Worm (Caenorhabditis elegans) whole organism, mixed stage, embryonic: ENCODE measurements around the gene F59B1.2.

ENCODE experiments used
- bed-3 ChIP-seq: fragments of 200-800 bp; sonication (Bioruptor generic); optimal IDR thresholded peaks from 3 replicates; lab custom pipeline; 2018; ENCODE audit warnings: mild to moderate bottlenecking, missing genetic modification characterization, moderate library complexity, missing compliant biosample characterization
- blmp-1 ChIP-seq: fragments of 150-350 bp; optimal IDR thresholded peaks from 2 replicates; lab custom pipeline; 2014; ENCODE audit warnings: missing biosample characterization, missing genetic modification characterization
- ceh-43 ChIP-seq: fragments of 200-800 bp; sonication (Bioruptor generic); optimal IDR thresholded peaks from 2 replicates; lab custom pipeline; 2018; ENCODE audit warnings: mild to moderate bottlenecking, missing genetic modification characterization, moderate library complexity, missing compliant biosample characterization
- ceh-83 ChIP-seq: fragments of 200-800 bp; sonication (Bioruptor generic); optimal IDR thresholded peaks from 2 replicates; lab custom pipeline; 2018; ENCODE audit warnings: mild to moderate bottlenecking, missing genetic modification characterization, missing compliant biosample characterization
- ces-1 ChIP-seq: fragments of 150-350 bp; optimal IDR thresholded peaks from 2 replicates; lab custom pipeline; 2014; ENCODE audit warnings: missing biosample characterization, missing genetic modification reagents, missing genetic modification characterization
- cnd-1 ChIP-seq: fragments of 200-800 bp; sonication (Bioruptor generic); optimal IDR thresholded peaks from 2 replicates; lab custom pipeline; 2018; ENCODE audit warnings: mild to moderate bottlenecking, missing genetic modification characterization, missing compliant biosample characterization
- drap-1 ChIP-seq: fragments of 200-800 bp; sonication (Bioruptor generic); optimal IDR thresholded peaks from 3 replicates; lab custom pipeline; 2018; ENCODE audit warnings: mild to moderate bottlenecking, missing genetic modification characterization, missing compliant biosample characterization
- elt-1 ChIP-seq: sonication (generic microtip); optimal IDR thresholded peaks from 2 replicates; lab custom pipeline; 2017; ENCODE audit warnings: missing genetic modification characterization, mild to moderate bottlenecking, missing compliant biosample characterization, antibody characterized with exemption, moderate library complexity, borderline replicate concordance; ENCODE audit not compliant: insufficient read depth
- elt-3 ChIP-seq: fragments of 150-350 bp; optimal IDR thresholded peaks from 2 replicates; lab custom pipeline; 2014; ENCODE audit warnings: missing biosample characterization, missing genetic modification characterization
- flh-1 ChIP-seq: fragments of 200-800 bp; sonication (Bioruptor generic); optimal IDR thresholded peaks from 2 replicates; lab custom pipeline; 2018; ENCODE audit warnings: mild to moderate bottlenecking, missing genetic modification characterization, moderate library complexity, missing compliant biosample characterization
- hlh-1 ChIP-seq: fragments of 150-350 bp; optimal IDR thresholded peaks from 2 replicates; lab custom pipeline; 2014; ENCODE audit warnings: missing biosample characterization, missing genetic modification reagents, missing genetic modification characterization
- lin-13 ChIP-seq: fragments of 150-350 bp; optimal IDR thresholded peaks from 2 replicates; lab custom pipeline; 2014; ENCODE audit warnings: missing biosample characterization, missing genetic modification characterization
- mab-5 ChIP-seq: fragments of 150-350 bp; optimal IDR thresholded peaks from 2 replicates; lab custom pipeline; 2014; ENCODE audit warnings: missing biosample characterization, missing genetic modification characterization
- mep-1 ChIP-seq: fragments of 150-350 bp; optimal IDR thresholded peaks from 2 replicates; lab custom pipeline; 2017; ENCODE audit warnings: missing biosample characterization, missing genetic modification reagents, missing genetic modification characterization, inconsistent platforms
- mls-2 ChIP-seq: sonication (generic microtip); optimal IDR thresholded peaks from 2 replicates; lab custom pipeline; 2016; ENCODE audit warnings: mild to moderate bottlenecking, missing genetic modification characterization, moderate library complexity, missing compliant biosample characterization
- nhr-12 ChIP-seq: fragments of 150-350 bp; optimal IDR thresholded peaks from 2 replicates; lab custom pipeline; 2014; ENCODE audit warnings: missing biosample characterization, missing genetic modification characterization
- nhr-2 ChIP-seq: fragments of 150-350 bp; optimal IDR thresholded peaks from 2 replicates; lab custom pipeline; 2014; ENCODE audit warnings: missing biosample characterization, missing genetic modification characterization
- nhr-237 ChIP-seq: fragments of 150-350 bp; optimal IDR thresholded peaks from 2 replicates; lab custom pipeline; 2014; ENCODE audit warnings: missing biosample characterization, missing genetic modification characterization
- nhr-28 ChIP-seq: fragments of 150-350 bp; optimal IDR thresholded peaks from 2 replicates; lab custom pipeline; 2014; ENCODE audit warnings: missing biosample characterization, missing genetic modification characterization
- nhr-76 ChIP-seq: sonication (generic microtip); optimal IDR thresholded peaks from 2 replicates; lab custom pipeline; 2017; ENCODE audit warnings: missing biosample characterization, missing genetic modification characterization
- pha-4 ChIP-seq: fragments of 150-350 bp; optimal IDR thresholded peaks from 2 replicates; lab custom pipeline; 2018; ENCODE audit warnings: missing biosample characterization, missing genetic modification reagents, missing genetic modification characterization
- snpc-4 ChIP-seq: fragments of 150-350 bp; optimal IDR thresholded peaks from 2 replicates; lab custom pipeline; 2014; ENCODE audit warnings: missing biosample characterization, missing genetic modification characterization
- sptf-1 ChIP-seq: sonication (generic microtip); optimal IDR thresholded peaks from 2 replicates; lab custom pipeline; 2017; ENCODE audit warnings: mild to moderate bottlenecking, missing genetic modification characterization, moderate library complexity, missing compliant biosample characterization
- tbx-8 ChIP-seq: fragments of 200-800 bp; sonication (Bioruptor generic); optimal IDR thresholded peaks from 2 replicates; lab custom pipeline; 2018; ENCODE audit warnings: mild to moderate bottlenecking, missing genetic modification characterization, moderate library complexity, missing compliant biosample characterization
- unc-120 ChIP-seq: sonication (generic microtip); optimal IDR thresholded peaks from 2 replicates; lab custom pipeline; 2017; ENCODE audit warnings: missing genetic modification characterization, missing compliant biosample characterization; ENCODE audit not compliant: poor library complexity, severe bottlenecking
- unc-39 ChIP-seq: fragments of 150-350 bp; optimal IDR thresholded peaks from 2 replicates; lab custom pipeline; 2014; ENCODE audit warnings: missing biosample characterization, missing genetic modification characterization
- unc-62 ChIP-seq: fragments of 150-350 bp; optimal IDR thresholded peaks from 2 replicates; lab custom pipeline; 2014; ENCODE audit warnings: missing biosample characterization, missing genetic modification reagents, missing genetic modification characterization
- zip-8 ChIP-seq: fragments of 150-350 bp; optimal IDR thresholded peaks from 2 replicates; lab custom pipeline; 2014; ENCODE audit warnings: missing biosample characterization, missing genetic modification characterization
- ztf-11 ChIP-seq: fragments of 150-350 bp; optimal IDR thresholded peaks from 2 replicates; lab custom pipeline; 2014; ENCODE audit warnings: missing biosample characterization, missing genetic modification characterization

The F59B1.2 gene

DNA sequence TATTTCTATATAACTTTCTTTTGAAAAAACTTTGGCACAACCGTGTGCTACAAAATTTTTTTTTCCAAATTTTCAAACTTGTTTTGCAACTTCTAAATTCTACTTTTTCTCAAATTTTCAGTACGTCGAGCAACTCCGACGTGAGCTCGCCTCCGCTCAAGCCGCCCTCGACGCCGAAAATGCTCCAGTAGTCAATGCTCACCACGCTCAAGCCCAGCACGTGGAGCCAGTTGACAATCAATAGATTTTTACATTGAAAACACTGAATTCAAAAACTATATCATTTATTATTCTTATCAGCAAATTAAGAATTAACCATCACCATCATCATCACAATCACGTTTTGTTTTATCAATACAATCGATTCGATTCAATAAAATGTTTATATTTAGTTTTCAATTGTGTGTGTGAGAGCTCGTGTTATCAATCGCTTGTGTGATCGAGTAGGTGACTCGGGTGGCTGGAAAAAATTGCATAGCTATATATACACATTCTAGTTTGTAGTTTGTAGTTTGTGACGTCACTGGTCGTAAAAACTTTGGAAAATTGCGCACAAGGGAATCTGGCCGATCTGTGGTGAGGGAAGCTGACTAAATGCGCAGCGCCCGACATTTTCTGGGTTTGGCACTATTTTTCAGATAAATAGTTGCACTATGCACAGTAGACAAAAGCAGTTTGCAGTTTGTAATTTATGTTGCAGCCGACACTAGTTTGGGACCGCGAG, 1.3 kb downstream of the F59B1.2 start:
- TF ChIP-seq mep-1, result no peak
- TF ChIP-seq nhr-76 (tag; lab: Kevin White, UChicago), result no peak
- no peak for TF ChIP-seq elt-1 (tag; lab: Kevin White, UChicago)
- no peak for TF ChIP-seq pha-4 (tag; lab: Kevin White, UChicago)
- TF ChIP-seq unc-62 (GFP tag; lab: Kevin White, UChicago), result no peak
- no peak for TF ChIP-seq zip-8 (tag; lab: Kevin White, UChicago)
- no peak for TF ChIP-seq elt-3 (tag; lab: Kevin White, UChicago)
- TF ChIP-seq blmp-1 (tag; lab: Kevin White, UChicago), result no peak
- TF ChIP-seq nhr-237 (tag; lab: Kevin White, UChicago), result no peak
- TF ChIP-seq mab-5 (tag; lab: Kevin White, UChicago), result no peak
- TF ChIP-seq tbx-8, result no peak

DNA sequence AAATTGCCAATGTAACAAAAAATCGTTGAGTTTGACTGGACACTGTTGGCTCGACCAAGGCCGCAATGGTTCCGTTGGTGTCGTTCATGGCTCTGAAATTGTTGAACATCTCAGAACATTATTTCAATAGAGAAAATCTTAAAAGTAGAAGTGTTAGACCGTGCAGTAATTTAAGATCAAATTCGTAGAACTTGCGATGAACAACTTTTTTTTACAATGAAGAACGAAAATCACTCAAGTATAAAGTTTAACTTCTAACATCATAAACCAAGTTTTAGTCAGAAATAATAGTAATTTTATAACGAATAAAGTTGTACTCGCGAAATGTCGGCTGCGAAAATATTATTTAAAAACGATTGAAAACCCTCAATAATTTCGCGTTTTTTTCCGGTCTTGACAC, 3.9 kb downstream of the F59B1.2 start, which contains the start of gene srx-41:
TSS of gene srx-41 (minus strand) at position 101 of the 400 bp plus-strand sequence.
- TF ChIP-seq elt-1 (tag; lab: Kevin White, UChicago) (no peak), nhr-76 (tag; lab: Kevin White, UChicago) (no peak), sptf-1 (tag; lab: Kevin White, UChicago) (no peak), bed-3 (GFP tag; lab: Kevin White, UChicago) (no peak), hlh-1 (tag; lab: Kevin White, UChicago) (no peak)

DNA sequence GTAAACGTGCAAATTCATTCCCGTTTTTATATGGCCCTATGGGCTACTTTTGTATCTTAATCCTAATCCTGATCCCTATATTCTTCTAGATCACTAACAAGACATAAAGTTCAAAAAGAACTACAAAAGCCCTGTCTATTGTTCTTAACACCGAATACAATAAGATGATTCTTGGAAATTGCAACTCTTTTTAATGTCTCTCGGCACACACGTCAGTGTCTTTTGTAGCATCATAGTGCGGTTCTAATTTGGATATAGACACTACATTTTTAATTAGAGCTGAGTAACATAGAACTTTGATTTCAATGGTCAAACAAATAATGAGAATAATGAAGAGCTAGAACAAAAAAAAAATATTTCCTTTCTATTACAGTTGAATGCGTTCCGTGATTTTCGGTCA, 6.7 kb downstream of the F59B1.2 start:
- no peak for TF ChIP-seq bed-3 (GFP tag; lab: Kevin White, UChicago)
- TF ChIP-seq hlh-1 (tag; lab: Kevin White, UChicago), result no peak
- TF ChIP-seq mep-1, result no peak
- TF ChIP-seq nhr-12 (tag; lab: Kevin White, UChicago), result no peak
- TF ChIP-seq unc-39, result no peak

DNA sequence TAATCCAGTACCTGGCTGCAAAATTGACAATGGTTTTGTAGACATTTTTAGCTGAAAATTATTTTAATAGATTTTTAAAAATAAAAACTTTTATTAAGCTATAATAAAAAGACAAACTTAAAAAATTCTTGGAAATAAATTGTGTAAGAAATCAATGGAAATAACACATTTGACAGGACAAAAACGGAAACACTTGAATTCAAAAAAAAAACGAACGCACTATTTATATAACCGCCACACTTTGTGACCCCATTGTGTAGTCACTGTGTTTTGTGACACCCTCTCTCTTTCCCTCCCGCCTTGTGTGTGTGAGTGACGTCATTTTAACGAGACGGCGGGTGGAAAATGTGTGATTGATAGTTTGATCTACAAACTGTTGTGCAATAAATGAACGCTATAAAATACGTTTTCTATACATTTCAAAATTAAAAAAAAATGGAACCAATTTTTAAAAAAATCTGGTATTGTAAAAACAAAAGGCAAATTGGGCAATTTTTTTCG, 11.1 kb downstream of the F59B1.2 start, which contains the start of gene F59B1.8:
TSS of gene F59B1.8 (minus strand) at position 51 of the 501 bp plus-strand sequence.
- TF ChIP-seq mep-1 (no peak), snpc-4 (tag; lab: Kevin White, UChicago) (no peak), mls-2 (tag; lab: Kevin White, UChicago) (no peak), elt-3 (tag; lab: Kevin White, UChicago) (no peak), ztf-11 (tag; lab: Kevin White, UChicago) (no peak), zip-8 (tag; lab: Kevin White, UChicago) (peak; percentile 54), unc-62 (GFP tag; lab: Kevin White, UChicago) (peak; percentile 2), nhr-2 (tag; lab: Kevin White, UChicago) (peak; percentile 45), unc-39 (no peak), bed-3 (GFP tag; lab: Kevin White, UChicago) (no peak)

DNA sequence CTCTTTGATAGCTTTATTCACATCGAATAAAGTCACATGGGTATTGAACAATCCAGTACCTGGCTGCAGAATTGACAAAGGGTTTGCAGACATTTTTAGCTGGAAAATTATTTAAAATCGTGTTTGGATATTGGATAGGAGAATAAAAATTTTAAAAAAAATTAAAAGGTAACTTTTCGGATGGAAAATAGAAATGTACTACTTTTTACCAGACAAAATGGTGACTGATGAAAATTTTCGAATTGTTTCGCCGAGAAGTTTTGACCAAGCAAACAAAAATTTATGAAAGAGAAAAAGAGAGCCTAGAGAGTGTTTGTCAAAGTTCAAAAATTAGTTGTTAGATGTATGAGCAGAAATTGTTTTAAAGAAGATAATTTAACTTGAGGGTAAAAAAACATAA, 14.7 kb downstream of the F59B1.2 start, which contains the start of gene F59B1.10:
TSS of gene F59B1.10 (minus strand) at position 101 of the 400 bp plus-strand sequence.
- TF ChIP-seq unc-39, result no peak
- TF ChIP-seq cnd-1, result no peak
- TF ChIP-seq nhr-76 (tag; lab: Kevin White, UChicago), result no peak
- TF ChIP-seq ztf-11 (tag; lab: Kevin White, UChicago), result no peak
- TF ChIP-seq ceh-43 (GFP tag; lab: Kevin White, UChicago), result no peak
- no peak for TF ChIP-seq ceh-83 (GFP tag; lab: Kevin White, UChicago)
- TF ChIP-seq mab-5 (tag; lab: Kevin White, UChicago), result no peak
- TF ChIP-seq drap-1 (GFP tag; lab: Kevin White, UChicago), result no peak
- TF ChIP-seq flh-1 (GFP tag; lab: Kevin White, UChicago), result no peak
- TF ChIP-seq lin-13 (tag; lab: Kevin White, UChicago), result no peak

DNA sequence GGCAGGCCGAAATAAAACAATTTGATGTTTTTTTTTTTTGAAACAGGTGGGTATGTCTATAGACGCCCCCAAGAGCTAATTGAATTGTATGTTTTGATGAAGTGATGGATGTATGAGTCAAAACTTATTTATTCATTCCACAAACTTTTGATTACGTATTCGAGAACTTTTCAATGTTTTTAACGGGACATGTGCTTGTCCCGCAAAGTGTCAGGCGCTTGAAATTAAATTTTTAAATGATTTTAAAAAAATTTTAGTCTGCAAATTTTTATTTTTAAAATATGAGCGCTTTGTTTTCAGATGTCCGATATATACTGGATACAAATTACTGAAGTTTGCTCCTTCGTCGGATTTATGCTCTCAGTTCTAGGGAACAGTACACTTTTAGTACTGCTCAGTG, 16.3 kb downstream of the F59B1.2 start, which contains the start of gene str-114:
TSS of gene str-114 (plus strand) at position 301 of the 400 bp plus-strand sequence.
- TF ChIP-seq tbx-8, result no peak
- TF ChIP-seq nhr-28 (tag; lab: Kevin White, UChicago), result no peak
- TF ChIP-seq ceh-43 (GFP tag; lab: Kevin White, UChicago), result no peak
- TF ChIP-seq elt-1 (tag; lab: Kevin White, UChicago), result no peak
- TF ChIP-seq ces-1, result no peak
- no peak for TF ChIP-seq unc-120 (tag; lab: Kevin White, UChicago)
- TF ChIP-seq bed-3 (GFP tag; lab: Kevin White, UChicago), result no peak
- TF ChIP-seq mep-1, result no peak
- no peak for TF ChIP-seq ceh-83 (GFP tag; lab: Kevin White, UChicago)
